Worm (Caenorhabditis elegans) whole organism, mixed stage, embryonic: ENCODE measurements around the gene ckk-1.

ENCODE experiments used
- hlh-1 ChIP-seq: fragments of 150-350 bp; optimal IDR thresholded peaks from 2 replicates; lab custom pipeline; 2014; ENCODE audit warnings: missing biosample characterization, missing genetic modification reagents, missing genetic modification characterization
- mls-2 ChIP-seq: sonication (generic microtip); optimal IDR thresholded peaks from 2 replicates; lab custom pipeline; 2016; ENCODE audit warnings: mild to moderate bottlenecking, missing genetic modification characterization, moderate library complexity, missing compliant biosample characterization
- nhr-28 ChIP-seq: fragments of 150-350 bp; optimal IDR thresholded peaks from 2 replicates; lab custom pipeline; 2014; ENCODE audit warnings: missing biosample characterization, missing genetic modification characterization
- sem-2 ChIP-seq: fragments of 200-800 bp; sonication (Bioruptor generic); optimal IDR thresholded peaks from 2 replicates; lab custom pipeline; 2018; ENCODE audit warnings: mild to moderate bottlenecking, missing genetic modification characterization, missing compliant biosample characterization
- ztf-11 ChIP-seq: fragments of 150-350 bp; optimal IDR thresholded peaks from 2 replicates; lab custom pipeline; 2014; ENCODE audit warnings: missing biosample characterization, missing genetic modification characterization

ce11 chrIII:5677790-5678189 lies 42.5 kb downstream of the ckk-1 start, which contains the start of gene F54E7.9:
- no peak for TF ChIP-seq ztf-11
- TF ChIP-seq sem-2 (GFP tag; lab: Kevin White, UChicago): no peak
- no peak for TF ChIP-seq mls-2 (tag; lab: Kevin White, UChicago)
- no peak for TF ChIP-seq hlh-1 (tag; lab: Kevin White, UChicago)
- TF ChIP-seq nhr-28 (tag; lab: Kevin White, UChicago): no peak
